Worm (Caenorhabditis elegans): ENCODE measurements around the gene str-61.
"Not testable (repeated sequence)": the region's sequence is repeated elsewhere in the genome, so short reads cannot be mapped to it uniquely, and the experiment has no call there.

ce11 chrV:16654242-16654641 is 16.8 kb downstream of the str-61 start, which contains the start of gene W06G6.15:
- not testable (repeated sequence) for TF ChIP-seq rnt-1 (tag; optimal IDR thresholded peaks at IDR 0.05); pha-4 (tag; optimal IDR thresholded peaks at IDR 0.05); elt-2 (tag; optimal IDR thresholded peaks at IDR 0.05); che-1 (tag; optimal IDR thresholded peaks at IDR 0.05); mec-3 (tag; optimal IDR thresholded peaks at IDR 0.05; ENCODE audit: borderline replicate concordance); madf-2 (tag; optimal IDR thresholded peaks at IDR 0.05)
